Fruit fly (Drosophila melanogaster): ENCODE data around the gene CG33985.

The CG33985 gene

DNA sequence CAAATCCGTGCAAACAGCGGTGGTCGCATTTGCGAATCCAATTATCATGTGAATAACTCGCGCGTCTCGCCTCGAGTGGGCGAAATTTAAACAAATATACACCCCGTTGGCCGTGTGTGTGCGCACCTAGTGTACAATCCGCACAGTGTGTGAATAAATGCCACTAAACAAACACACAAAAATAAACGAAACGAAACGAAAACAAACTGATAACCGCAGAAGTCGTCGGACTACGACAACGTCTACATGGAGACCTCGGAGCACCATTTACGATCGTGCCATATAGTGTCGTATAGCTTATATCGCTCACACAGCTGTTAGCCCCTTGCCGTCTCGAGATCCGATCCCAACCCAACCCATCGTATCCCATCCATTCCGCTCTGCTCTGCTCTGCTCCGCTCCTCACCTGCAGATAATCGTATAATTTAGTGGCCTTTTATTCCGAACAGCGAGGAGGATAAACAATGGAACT is 39.9 kb upstream of the CG33985 start (continued):
- TF ChIP-seq Ptx1 (GFP tag; IDR thresholded peaks at IDR 0.05) (no peak), CG31224 (GFP tag; IDR thresholded peaks at IDR 0.05) (no peak), CG17361 (GFP tag; IDR thresholded peaks at IDR 0.05) (no peak; the same call in 2 of the 3 replicates), dpn (GFP tag; optimal IDR thresholded peaks at IDR 0.05) (no peak), otp (GFP tag; IDR thresholded peaks at IDR 0.05) (peak; percentile 52; the same call in 1 of the 3 replicates), zfh2 (GFP tag; optimal IDR thresholded peaks at IDR 0.05) (no peak), Adf1 (GFP tag; IDR thresholded peaks at IDR 0.05) (peak; percentile 31; the same call in 1 of the 2 replicates), lilli (GFP tag; optimal IDR thresholded peaks at IDR 0.05) (no peak), CG7556 (GFP tag; optimal IDR thresholded peaks at IDR 0.05) (peak; percentile 68), CG17328 (GFP tag; IDR thresholded peaks at IDR 0.05) (no peak; the same call in 1 of the 2 replicates), ab (GFP tag; optimal IDR thresholded peaks at IDR 0.05) (peak; percentile 8), Neu2 (GFP tag; optimal IDR thresholded peaks at IDR 0.05; ENCODE audit: borderline replicate concordance) (no peak), pb (GFP tag; optimal IDR thresholded peaks at IDR 0.05) (peak; percentile 13), CG1024 (GFP tag; IDR thresholded peaks at IDR 0.05) (no peak), bab2 (GFP tag; optimal IDR thresholded peaks at IDR 0.05) (peak; percentile 74), Stat92E (GFP tag; optimal IDR thresholded peaks at IDR 0.05) (no peak), CG1602 (GFP tag; optimal IDR thresholded peaks at IDR 0.05) (no peak), CG16815 (GFP tag; optimal IDR thresholded peaks at IDR 0.05) (no peak), gro (GFP tag; optimal IDR thresholded peaks at IDR 0.05) (peak; percentile 60), CG6254 (GFP tag; optimal IDR thresholded peaks at IDR 0.05) (no peak), CG18011 (GFP tag; optimal IDR thresholded peaks at IDR 0.05) (peak; percentile 48), CG12155 (GFP tag; optimal IDR thresholded peaks at IDR 0.05) (no peak), slou (GFP tag; optimal IDR thresholded peaks at IDR 0.05) (no peak), CG10565 (GFP tag; optimal IDR thresholded peaks at IDR 0.05) (no peak), CG11696 (GFP tag; IDR thresholded peaks at IDR 0.05) (peak; percentile 52; the same call in 1 of the 2 replicates), CG14860 (GFP tag; IDR thresholded peaks at IDR 0.05; ENCODE audit: partially characterized antibody) (no peak), Pdp1 (GFP tag; optimal IDR thresholded peaks at IDR 0.05) (peak in 1 of 2 experiments; percentile 8), jumu (GFP tag; optimal IDR thresholded peaks at IDR 0.05) (peak; percentile 42), Mes4 (GFP tag; optimal IDR thresholded peaks at IDR 0.05) (peak; percentile 75), fru (optimal IDR thresholded peaks at IDR 0.05) (no peak), crol (GFP tag; IDR thresholded peaks at IDR 0.05) (peak; percentile 72), Dp (GFP tag; optimal IDR thresholded peaks at IDR 0.05) (no peak), Sry-δ (GFP tag; optimal IDR thresholded peaks at IDR 0.05) (no peak), repo (GFP tag; optimal IDR thresholded peaks at IDR 0.05) (no peak), Med (GFP tag) (peak; percentile 96), CG6175 (GFP tag; IDR thresholded peaks at IDR 0.05) (peak; percentile 54; the same call in 1 of the 3 replicates), CG16779 (GFP tag; IDR thresholded peaks at IDR 0.05) (peak; percentile 22; the same call in 1 of the 2 replicates), Poxn (GFP tag; IDR thresholded peaks at IDR 0.05) (no peak), Dbx (GFP tag; IDR thresholded peaks at IDR 0.05) (peak; percentile 68; the same call in 2 of the 3 replicates), D19A (tag; optimal IDR thresholded peaks at IDR 0.05) (no peak), maf-S (GFP tag; optimal IDR thresholded peaks at IDR 0.05) (peak; percentile 44), CG34224 (GFP tag; IDR thresholded peaks at IDR 0.05; ENCODE audit: partially characterized antibody) (no peak; the same call in 2 of the 3 replicates), sqz (GFP tag; optimal IDR thresholded peaks at IDR 0.05) (no peak), CG4617 (GFP tag; optimal IDR thresholded peaks at IDR 0.05; ENCODE audit: borderline replicate concordance) (no peak), corto (GFP tag; optimal IDR thresholded peaks at IDR 0.05) (no peak), Trl (optimal IDR thresholded peaks at IDR 0.05) (peak in 1 of 2 experiments; percentile 15), Trl (GFP tag; optimal IDR thresholded peaks at IDR 0.05) (peak; percentile 46), CG10321 (GFP tag; IDR thresholded peaks at IDR 0.05) (0 out of 2 replicates have a peak, but pooled peaks have one; percentile 22), eve (GFP tag; optimal IDR thresholded peaks at IDR 0.05) (no peak), CG11093 (GFP tag; IDR thresholded peaks at IDR 0.05) (0 out of 3 replicates have a peak, but pooled peaks have one; percentile 25), CG30431 (GFP tag; optimal IDR thresholded peaks at IDR 0.05) (peak; percentile 36)

All from whole organism, embryonic.